Worm (Caenorhabditis elegans) whole organism, midembryonic: ENCODE measurements around the gene hacl-1.

ENCODE experiments used
- T22C8.4 ChIP-seq: fragments of 200-800 bp; sonication (Bioruptor generic); IDR thresholded peaks from 2 replicates; pipeline ENCODE4 v1.3.6; 2022; ENCODE audit warnings: missing genetic modification characterization, missing compliant biosample characterization
- cog-1 ChIP-seq: sonication (generic microtip); optimal IDR thresholded peaks from 2 replicates; lab custom pipeline; 2016; ENCODE audit warnings: missing genetic modification characterization, missing compliant biosample characterization
- flt-1 ChIP-seq: fragments of 200-800 bp; sonication (Bioruptor generic); IDR thresholded peaks from 2 replicates; pipeline ENCODE4 v1.3.6; 2022; ENCODE audit warnings: missing genetic modification characterization, missing compliant biosample characterization
- klf-2 ChIP-seq: fragments of 200-800 bp; sonication (Bioruptor generic); conservative IDR thresholded peaks from 2 replicates; pipeline ENCODE4 v1.3.6; 2022; ENCODE audit warnings: missing genetic modification reagents, missing genetic modification characterization, missing compliant biosample characterization
- med-1 ChIP-seq: sonication (generic microtip); optimal IDR thresholded peaks from 2 replicates; lab custom pipeline; 2017; ENCODE audit warnings: missing genetic modification characterization, mild to moderate bottlenecking, missing compliant biosample characterization, antibody characterized with exemption, missing genetic modification reagents; ENCODE audit not compliant: insufficient read depth
- ref-1 ChIP-seq: fragments of 200-800 bp; sonication (Bioruptor generic); conservative IDR thresholded peaks from 2 replicates; pipeline ENCODE4 v1.3.6; 2022; ENCODE audit warnings: missing genetic modification reagents, missing genetic modification characterization, missing compliant biosample characterization
- tab-1 ChIP-seq: fragments of 200-800 bp; sonication (Bioruptor generic); IDR thresholded peaks from 2 replicates; pipeline ENCODE4 v1.3.6; 2022; ENCODE audit warnings: missing genetic modification characterization, missing compliant biosample characterization
- ztf-23 ChIP-seq: fragments of 200-800 bp; sonication (Bioruptor generic); IDR thresholded peaks from 2 replicates; pipeline ENCODE4 v1.3.6; 2022; ENCODE audit warnings: missing genetic modification reagents, missing genetic modification characterization, missing compliant biosample characterization
- ztf-29 ChIP-seq: fragments of 200-800 bp; sonication (Bioruptor generic); IDR thresholded peaks from 2 replicates; pipeline ENCODE4 v1.3.6; 2022; ENCODE audit warnings: missing genetic modification reagents, missing genetic modification characterization, missing compliant biosample characterization

Gene hacl-1

DNA sequence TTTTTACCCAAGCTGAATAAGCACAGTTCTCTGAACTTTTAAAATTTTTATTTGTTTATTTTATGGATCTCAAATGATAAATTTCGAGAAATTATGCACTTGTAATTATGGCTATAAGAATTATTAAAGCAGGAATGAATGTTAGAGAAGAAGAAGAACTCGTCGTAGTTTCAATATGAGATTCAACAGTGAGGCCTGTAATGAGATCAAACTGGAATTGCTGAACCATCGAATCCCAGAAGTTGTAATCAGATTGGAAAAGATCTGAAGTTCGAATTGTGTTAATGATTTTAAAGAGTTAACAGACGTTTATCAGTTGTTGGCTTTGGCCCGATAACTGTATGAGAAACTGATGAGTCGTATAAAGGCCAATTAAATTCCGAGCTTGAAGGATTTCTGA, 37.0 kb downstream of the hacl-1 start:
- TF ChIP-seq ref-1 = no peak

DNA sequence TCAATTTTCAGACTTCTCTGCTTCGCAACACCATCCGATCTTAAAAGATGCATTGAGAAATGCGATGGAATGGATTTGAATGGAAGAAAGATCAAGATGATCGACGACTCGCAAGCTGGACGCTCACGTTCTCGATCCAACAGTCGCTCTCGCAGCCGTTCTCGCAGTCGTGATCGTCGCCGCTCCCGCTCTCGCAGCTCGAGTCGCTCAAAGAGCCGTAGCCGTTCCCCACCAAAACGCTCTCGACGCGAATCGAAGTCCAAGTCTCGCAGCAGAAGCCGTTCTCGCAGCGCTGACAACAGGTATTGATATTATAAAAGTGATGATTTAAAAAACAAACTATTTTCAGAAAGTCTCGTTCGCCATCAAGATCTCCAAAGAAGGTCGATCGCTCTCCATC, 37.6 kb downstream of the hacl-1 start:
- TF ChIP-seq ref-1 (no peak), flt-1 (GFP tag; lab: Robert Waterston, UW) (0 out of 2 replicates have a peak, but pooled peaks have one; percentile 44), cog-1 (tag; lab: Kevin White, UChicago) (no peak), tab-1 (no peak)

DNA sequence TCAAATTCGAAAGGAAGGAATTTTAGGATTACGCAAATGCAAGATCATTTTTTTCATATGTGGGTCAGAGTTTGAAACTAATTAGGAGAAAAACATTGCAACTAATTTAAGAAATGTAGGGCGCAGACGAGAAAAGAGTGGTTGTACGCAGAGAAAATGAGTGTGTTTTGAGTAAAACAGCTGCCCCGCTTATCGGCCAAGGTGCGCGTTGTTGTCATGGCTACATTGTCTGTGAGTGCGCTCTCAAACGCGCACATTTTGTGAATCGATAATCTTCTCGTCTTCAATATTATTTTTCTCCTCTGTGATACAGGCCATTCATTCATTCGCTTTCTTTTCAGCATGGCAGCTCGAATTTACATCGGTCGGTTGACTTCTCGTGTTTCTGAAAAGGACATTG, 39.1 kb downstream of the hacl-1 start:
- TF ChIP-seq klf-2 (GFP tag; lab: Robert Waterston, UW) (no peak), flt-1 (GFP tag; lab: Robert Waterston, UW) (no peak), tab-1 (no peak), T22C8.4 (GFP tag; lab: Robert Waterston, UW) (no peak), ref-1 (no peak), ztf-23 (GFP tag; lab: Robert Waterston, UW) (no peak), med-1 (no peak)

DNA sequence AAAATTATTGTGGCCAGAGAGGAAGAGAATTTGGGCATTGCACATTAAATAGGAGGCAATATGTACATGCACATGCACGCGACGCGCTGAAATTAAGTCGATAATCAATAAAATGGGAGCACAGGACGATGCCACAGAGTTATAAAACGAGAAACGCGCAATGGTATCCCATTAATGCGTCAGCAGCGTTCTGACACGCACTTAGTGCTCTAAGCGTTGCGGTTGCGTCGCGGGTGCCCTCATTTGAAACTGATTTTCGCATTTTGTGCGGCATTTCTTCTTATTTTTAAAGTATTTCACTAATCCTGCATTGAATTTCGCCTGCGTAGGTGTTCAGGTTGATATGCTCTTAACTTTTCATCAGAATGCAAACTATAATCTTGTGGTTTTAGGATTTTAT, 39.7 kb downstream of the hacl-1 start, which contains the start of gene rsp-1:
Gene rsp-1, plus strand, starts transcription at position 338 of the 400 bp plus-strand sequence.
- TF ChIP-seq klf-2 (GFP tag; lab: Robert Waterston, UW) (no peak), ztf-23 (GFP tag; lab: Robert Waterston, UW) (peak; percentile 66), ztf-29 (no peak), T22C8.4 (GFP tag; lab: Robert Waterston, UW) (peak; percentile 72; the same call in 1 of the 2 replicates), med-1 (peak; percentile 28), ref-1 (no peak), cog-1 (tag; lab: Kevin White, UChicago) (peak; percentile 15), tab-1 (peak; percentile 54; the same call in 1 of the 2 replicates), flt-1 (GFP tag; lab: Robert Waterston, UW) (peak; percentile 66; the same call in 1 of the 2 replicates)

DNA sequence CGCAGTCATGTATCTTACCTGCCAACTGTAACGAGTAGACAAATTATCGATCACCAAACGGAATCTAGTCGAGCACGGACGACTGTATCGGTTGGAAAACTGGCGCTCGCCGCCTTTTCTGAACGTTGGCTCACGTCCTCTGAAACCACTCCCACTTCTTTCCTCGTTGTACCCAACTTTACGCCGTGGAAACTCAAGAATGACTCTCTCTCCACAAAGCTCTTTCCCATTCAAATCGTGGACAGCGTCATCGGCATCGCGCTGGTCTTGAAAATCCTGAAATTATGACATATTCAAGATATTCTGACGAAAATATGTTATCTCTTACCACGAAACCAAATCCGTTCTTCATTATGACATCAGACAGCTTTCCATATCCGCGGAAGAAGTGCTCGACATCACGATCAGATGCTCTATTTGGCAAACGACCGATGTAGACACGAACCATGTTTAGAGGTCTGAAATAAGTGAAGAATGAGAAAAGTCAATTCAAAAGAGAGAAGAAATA, 40.2 kb downstream of the hacl-1 start, which contains the start of gene rsp-2:
Gene rsp-2, minus strand, starts transcription at position 458 of the 508 bp plus-strand sequence.
- TF ChIP-seq T22C8.4 (GFP tag; lab: Robert Waterston, UW) = no peak
- no peak for TF ChIP-seq cog-1 (tag; lab: Kevin White, UChicago)

DNA sequence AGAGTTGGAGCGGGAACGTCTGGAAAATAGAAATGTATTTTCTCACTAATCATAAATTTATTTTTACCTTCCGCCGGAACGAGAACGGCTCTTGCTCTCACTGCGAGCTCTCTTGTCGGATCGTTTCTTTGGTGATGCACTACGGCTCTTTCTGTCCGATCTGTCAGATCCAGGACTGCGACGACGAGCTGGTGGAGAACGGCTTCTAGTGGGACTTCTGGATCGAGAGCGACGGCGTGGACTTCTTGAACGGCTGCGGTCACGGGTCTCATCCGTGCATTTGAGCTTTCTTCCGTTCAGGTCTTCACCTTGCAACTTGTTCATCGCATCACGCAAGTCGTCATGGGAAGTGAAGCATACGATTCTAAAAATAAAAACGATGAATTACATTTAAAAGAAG, 41.0 kb downstream of the hacl-1 start:
- TF ChIP-seq flt-1 (GFP tag; lab: Robert Waterston, UW) (no peak), ref-1 (no peak), ztf-23 (GFP tag; lab: Robert Waterston, UW) (no peak), med-1 (no peak), ztf-29 (no peak), T22C8.4 (GFP tag; lab: Robert Waterston, UW) (no peak), tab-1 (no peak), cog-1 (tag; lab: Kevin White, UChicago) (no peak), klf-2 (GFP tag; lab: Robert Waterston, UW) (no peak)

DNA sequence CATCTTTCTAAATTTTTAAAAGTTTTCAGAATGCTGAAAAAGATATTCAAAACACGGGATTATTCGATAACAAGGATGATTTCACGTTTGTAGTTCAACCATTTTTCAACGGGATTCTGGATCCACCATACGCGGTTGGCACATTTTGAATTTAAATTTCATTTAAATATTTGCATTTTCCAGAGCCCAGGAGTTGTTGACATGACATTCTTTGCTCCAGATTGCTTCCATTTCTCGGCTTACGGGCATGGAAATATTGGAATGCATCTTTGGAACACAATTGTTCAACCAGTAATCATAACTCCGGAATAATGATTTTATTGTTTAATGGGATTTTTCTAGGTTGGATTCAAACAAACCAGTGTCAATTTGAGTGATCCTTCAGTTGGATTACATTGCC, 41.9 kb downstream of the hacl-1 start:
- no peak for TF ChIP-seq ref-1
- no peak for TF ChIP-seq flt-1 (GFP tag; lab: Robert Waterston, UW)
- no peak for TF ChIP-seq ztf-29
- TF ChIP-seq med-1 = no peak
- TF ChIP-seq T22C8.4 (GFP tag; lab: Robert Waterston, UW) = no peak
- no peak for TF ChIP-seq klf-2 (GFP tag; lab: Robert Waterston, UW)
- no peak for TF ChIP-seq ztf-23 (GFP tag; lab: Robert Waterston, UW)
- no peak for TF ChIP-seq cog-1 (tag; lab: Kevin White, UChicago)
- TF ChIP-seq tab-1 = no peak

DNA sequence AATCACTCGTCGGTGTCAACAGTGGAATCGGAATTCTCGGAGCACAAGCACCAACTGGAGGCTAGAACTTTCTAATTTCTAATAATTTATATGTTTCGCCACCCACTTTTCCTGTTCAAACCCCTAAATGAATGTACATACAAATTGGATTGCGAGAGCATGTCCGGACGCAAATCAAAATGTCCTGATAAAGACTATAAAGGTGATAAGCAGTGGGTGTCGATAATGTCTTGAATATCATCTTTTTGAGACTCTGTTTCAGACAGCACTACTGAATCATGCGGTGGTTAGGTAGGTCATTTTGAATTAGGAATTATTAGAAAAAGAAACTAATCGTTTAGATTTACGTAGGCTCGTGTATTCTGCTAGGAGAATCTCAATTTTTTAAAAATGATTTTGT, 44.0 kb downstream of the hacl-1 start, which contains the start of gene W02B12.1:
Gene W02B12.1, plus strand, starts transcription at position 269 of the 400 bp plus-strand sequence.
- TF ChIP-seq klf-2 (GFP tag; lab: Robert Waterston, UW) = no peak
- TF ChIP-seq med-1 = no peak
- TF ChIP-seq flt-1 (GFP tag; lab: Robert Waterston, UW) = no peak
- no peak for TF ChIP-seq cog-1 (tag; lab: Kevin White, UChicago)
- TF ChIP-seq tab-1 = no peak
- TF ChIP-seq ztf-29 = no peak
- TF ChIP-seq ztf-23 (GFP tag; lab: Robert Waterston, UW) = no peak
- TF ChIP-seq T22C8.4 (GFP tag; lab: Robert Waterston, UW) = no peak
- no peak for TF ChIP-seq ref-1

DNA sequence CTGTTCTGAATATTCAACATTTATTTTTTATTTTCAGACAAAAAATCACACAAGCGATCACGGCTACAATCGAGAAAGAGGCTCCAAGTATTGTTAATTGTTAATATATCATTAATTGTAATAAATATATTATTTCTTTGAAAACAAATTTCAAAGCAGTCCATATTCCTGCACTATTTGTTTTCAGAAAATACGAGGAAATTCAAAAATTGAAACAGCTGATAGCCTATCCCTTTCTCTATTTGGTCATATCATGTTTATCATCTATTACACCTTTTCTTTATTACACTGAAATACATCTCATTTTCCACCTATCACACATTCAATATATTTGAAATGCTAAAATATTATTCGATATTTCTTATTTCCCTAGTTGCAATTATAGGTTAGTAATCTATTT, 47.8 kb downstream of the hacl-1 start, which contains the start of gene W02B12.13:
Gene W02B12.13, plus strand, starts transcription at position 301 of the 400 bp plus-strand sequence.
- TF ChIP-seq ztf-23 (GFP tag; lab: Robert Waterston, UW) (no peak), klf-2 (GFP tag; lab: Robert Waterston, UW) (no peak), flt-1 (GFP tag; lab: Robert Waterston, UW) (no peak), cog-1 (tag; lab: Kevin White, UChicago) (no peak), tab-1 (no peak), T22C8.4 (GFP tag; lab: Robert Waterston, UW) (no peak), ref-1 (no peak), ztf-29 (no peak), med-1 (no peak)

DNA sequence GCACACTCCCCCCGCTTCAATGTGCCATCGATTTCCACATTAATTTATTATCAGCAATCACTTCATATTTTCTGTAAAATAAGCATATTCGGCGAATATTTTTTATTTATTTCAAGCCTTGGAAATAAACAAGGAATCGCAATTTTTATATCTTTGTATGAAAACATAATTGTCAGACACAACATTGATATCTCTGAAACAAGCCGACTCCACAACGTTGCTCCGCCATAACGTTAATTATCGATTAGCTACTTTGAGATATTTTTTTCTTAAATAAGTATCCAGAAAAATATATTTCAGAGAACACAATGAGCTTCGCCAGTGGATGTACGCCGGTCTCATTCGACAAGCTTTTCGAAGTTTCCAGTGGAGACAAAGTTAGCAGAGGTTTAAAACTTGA, 48.9 kb downstream of the hacl-1 start, which contains the start of gene adbp-1:
Gene adbp-1, plus strand, starts transcription at position 301 of the 400 bp plus-strand sequence.
- TF ChIP-seq T22C8.4 (GFP tag; lab: Robert Waterston, UW) = no peak
- no peak for TF ChIP-seq ref-1
- TF ChIP-seq tab-1 = no peak
- no peak for TF ChIP-seq klf-2 (GFP tag; lab: Robert Waterston, UW)

DNA sequence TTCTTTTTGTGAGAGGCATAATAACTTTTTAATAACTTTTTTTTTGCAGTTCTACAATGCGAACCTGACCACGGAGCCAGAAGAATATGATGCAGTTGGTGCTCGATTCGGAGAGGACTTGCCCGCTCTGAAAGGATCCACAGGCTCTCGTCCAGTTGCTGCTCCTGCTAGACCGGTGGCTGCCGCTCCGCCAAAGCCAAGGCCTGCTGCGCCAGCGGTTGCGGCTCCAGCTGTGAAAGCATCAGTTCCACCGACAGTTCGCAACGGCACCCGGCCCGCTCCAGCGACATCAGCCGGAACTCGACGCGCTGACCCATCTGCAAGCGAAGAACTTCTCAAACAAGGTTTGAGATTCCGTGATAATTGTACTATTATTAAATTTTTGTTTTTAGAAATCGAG, 49.6 kb downstream of the hacl-1 start:
- TF ChIP-seq med-1 = no peak
- no peak for TF ChIP-seq ref-1
- no peak for TF ChIP-seq ztf-23 (GFP tag; lab: Robert Waterston, UW)
- no peak for TF ChIP-seq flt-1 (GFP tag; lab: Robert Waterston, UW)
- TF ChIP-seq ztf-29 = no peak
- TF ChIP-seq tab-1 = no peak
- TF ChIP-seq klf-2 (GFP tag; lab: Robert Waterston, UW) = no peak
- TF ChIP-seq T22C8.4 (GFP tag; lab: Robert Waterston, UW) = no peak
- TF ChIP-seq cog-1 (tag; lab: Kevin White, UChicago) = no peak
